Worm (Caenorhabditis elegans) whole organism, dauer: ENCODE results near the gene dop-4.

Experiments used
- unc-62 ChIP-seq: sonication (generic microtip); optimal IDR thresholded peaks from 2 replicates; lab custom pipeline; 2017; ENCODE audit warnings: missing biosample characterization, missing genetic modification reagents, missing genetic modification characterization

dop-4 gene

DNA sequence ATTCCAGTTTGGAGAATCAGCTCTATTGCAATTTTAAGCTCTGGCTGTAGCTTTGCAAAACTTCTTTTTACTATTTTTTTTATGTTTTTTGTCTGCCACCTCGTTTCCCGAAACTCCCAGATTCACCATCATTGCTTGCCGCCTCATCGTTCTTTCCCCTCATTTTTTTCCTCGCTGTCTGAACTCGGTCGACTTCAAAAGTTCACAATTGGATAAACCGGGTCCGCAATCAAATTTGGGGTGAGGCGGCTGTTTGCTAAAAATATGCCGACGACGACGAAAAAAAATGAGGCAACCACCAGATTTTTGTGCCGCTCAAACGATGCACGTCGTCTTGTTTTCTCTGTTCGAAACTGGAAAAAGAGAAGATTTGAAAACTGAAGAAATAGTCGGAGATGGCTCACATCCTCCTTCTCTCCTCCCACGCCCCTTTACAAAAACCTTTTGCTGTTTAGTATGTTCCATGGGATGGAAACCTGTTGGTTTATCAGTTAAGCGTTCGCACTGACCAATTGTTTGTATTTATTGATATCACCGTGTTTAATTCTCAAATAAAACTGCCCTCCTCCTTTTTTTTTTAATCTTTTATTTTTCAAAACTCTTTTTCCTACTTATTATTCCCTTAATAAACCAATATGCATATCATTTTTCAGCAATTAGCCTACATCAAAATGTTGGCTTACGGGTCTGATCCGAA lies at the start of gene dop-4:
Gene dop-4, plus strand, starts transcription at position 647 of the 697 bp plus-strand sequence.
- no peak for TF ChIP-seq unc-62 (GFP tag; lab: Kevin White, UChicago)

DNA sequence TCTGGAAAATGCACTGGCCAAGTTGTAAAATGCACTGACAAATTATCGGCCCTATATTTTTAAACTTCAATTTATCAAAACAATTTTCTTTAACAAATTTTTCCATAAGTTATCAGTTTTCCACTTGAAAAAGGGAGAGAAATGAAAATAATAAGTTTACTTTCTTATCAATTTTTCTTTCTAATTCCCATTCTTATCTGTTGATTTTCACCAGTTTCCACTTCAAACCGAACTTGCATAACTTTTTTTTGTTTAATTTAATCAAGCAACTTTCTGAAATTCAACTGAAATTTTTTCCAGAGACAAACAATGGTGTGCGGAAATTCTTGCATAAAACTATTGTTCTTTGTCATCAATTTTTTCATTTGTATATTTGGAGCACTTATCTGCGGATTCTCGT lies 49.3 kb upstream of the dop-4 start, which contains the start of gene tsp-9:
Gene tsp-9, plus strand, starts transcription at position 301 of the 400 bp plus-strand sequence.
- no peak for TF ChIP-seq unc-62 (GFP tag; lab: Kevin White, UChicago)

DNA sequence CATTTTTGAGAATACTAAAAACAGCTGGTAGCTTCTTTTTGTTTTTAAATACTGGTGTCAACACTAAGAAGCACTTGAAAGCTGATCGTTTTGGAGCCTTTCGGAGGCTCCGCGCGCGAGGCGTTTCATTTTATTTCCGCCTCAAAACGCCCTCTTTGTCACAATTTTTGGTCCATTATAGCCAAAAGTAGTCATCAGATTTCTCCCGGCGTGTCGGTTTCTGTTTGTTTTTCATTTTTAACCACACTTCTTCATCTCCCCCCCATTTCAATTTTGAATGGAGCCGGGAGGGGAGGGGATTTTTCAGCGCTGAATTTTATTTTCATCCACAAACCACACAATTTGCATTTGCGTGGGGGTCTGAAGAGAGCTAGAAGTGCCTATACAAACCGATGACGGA lies 45.3 kb upstream of the dop-4 start, which contains the start of gene C25G6.4:
Gene C25G6.4, minus strand, starts transcription at position 101 of the 400 bp plus-strand sequence.
- no peak for TF ChIP-seq unc-62 (GFP tag; lab: Kevin White, UChicago)

DNA sequence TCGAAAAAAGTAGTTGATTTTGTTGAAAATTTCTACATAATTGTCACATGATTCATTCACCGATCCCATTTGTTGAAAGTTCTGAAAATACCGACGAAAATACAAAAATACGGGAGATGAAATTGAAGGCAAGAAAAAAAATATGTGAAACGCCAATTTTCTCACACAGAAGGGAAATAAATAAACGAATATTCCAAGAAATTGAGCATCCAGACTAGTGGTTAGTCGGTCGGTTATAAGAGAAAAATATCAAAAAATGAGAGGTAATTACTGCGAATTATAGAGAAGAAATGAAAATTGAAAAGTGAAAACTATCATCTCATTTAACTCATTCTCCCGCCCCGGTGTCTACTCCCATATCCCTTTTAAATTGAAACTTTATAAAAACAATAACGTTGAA lies 39.5 kb upstream of the dop-4 start, which contains the start of gene npr-11:
Gene npr-11, minus strand, starts transcription at position 101 of the 400 bp plus-strand sequence.
- no peak for TF ChIP-seq unc-62 (GFP tag; lab: Kevin White, UChicago)

ce11 chrX:1257668-1258067 lies 37.4 kb upstream of the dop-4 start:
- no peak for TF ChIP-seq unc-62 (GFP tag; lab: Kevin White, UChicago)

DNA sequence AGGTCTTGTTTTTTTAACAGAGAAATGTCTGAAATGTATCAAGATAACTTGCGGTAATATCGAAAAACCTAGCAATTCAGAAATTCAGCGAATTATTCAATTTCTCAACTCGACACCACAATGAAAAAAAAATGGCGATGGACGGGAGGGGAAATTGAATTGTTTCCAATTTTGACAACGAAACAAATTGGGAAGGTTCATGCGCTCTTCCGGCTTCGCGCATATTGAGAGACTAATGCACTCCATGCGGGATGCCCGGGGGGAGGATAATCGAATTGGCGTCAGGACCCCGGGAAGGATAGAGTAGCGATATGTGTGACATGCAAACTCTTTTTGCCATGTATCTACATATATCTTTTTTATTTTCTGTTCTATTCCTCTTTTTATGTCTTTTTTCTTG lies 29.7 kb upstream of the dop-4 start:
- TF ChIP-seq unc-62 (GFP tag; lab: Kevin White, UChicago): no peak

ce11 chrX:1270598-1270997 lies 24.5 kb upstream of the dop-4 start, which contains the start of gene C25G6.1:
C25G6.1 (plus strand) TSS chrX:1270898.
- TF ChIP-seq unc-62 (GFP tag; lab: Kevin White, UChicago): no peak

DNA sequence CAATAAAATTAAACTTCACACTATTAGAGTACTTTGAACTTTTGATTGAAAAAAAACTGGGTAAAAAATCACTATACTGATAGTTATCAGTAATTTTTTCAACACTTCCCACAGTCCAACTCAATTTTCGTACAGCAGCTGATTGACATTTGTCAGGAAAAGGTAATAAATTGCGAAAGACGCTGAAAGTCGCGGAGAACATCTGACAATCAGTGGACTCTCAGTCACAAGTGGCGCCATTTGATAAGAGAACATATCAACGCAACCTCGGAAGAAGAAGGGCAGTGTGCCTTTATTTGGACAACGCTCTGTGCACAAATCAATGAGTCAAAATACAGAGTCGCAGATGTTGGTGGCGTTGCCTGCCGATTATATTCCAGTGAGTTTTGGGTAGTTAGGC lies 22.5 kb upstream of the dop-4 start, which contains the start of gene C52B11.5:
Gene C52B11.5, plus strand, starts transcription at position 250 of the 400 bp plus-strand sequence.
- no peak for TF ChIP-seq unc-62 (GFP tag; lab: Kevin White, UChicago)

- no peak for TF ChIP-seq unc-62 (GFP tag; lab: Kevin White, UChicago)
Observed at ce11 chrX:1292894-1293293, 2.2 kb upstream of the dop-4 start.

DNA sequence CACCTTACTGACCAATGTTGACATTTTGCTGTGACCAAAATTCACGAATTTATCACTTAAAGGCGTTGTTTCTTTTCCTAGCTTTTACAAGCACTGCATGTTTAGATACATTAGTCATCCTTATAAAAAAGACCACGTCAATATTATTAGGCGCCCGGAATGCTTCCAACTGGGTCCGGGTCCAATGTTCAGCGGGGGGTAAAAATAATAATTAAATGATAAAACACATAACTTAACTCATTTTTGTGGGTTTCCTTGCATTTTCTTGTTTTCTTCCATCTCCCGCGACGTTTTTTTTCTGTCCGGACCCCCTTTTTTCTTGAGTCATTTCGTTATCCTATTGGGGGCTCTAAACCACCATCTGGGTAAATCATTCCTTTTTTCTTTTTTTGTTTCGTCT lies 1.6 kb upstream of the dop-4 start:
- TF ChIP-seq unc-62 (GFP tag; lab: Kevin White, UChicago): no peak

- no peak for TF ChIP-seq unc-62 (GFP tag; lab: Kevin White, UChicago)
Observed at ce11 chrX:1295713-1296112, 660 bp downstream of the dop-4 start.

DNA sequence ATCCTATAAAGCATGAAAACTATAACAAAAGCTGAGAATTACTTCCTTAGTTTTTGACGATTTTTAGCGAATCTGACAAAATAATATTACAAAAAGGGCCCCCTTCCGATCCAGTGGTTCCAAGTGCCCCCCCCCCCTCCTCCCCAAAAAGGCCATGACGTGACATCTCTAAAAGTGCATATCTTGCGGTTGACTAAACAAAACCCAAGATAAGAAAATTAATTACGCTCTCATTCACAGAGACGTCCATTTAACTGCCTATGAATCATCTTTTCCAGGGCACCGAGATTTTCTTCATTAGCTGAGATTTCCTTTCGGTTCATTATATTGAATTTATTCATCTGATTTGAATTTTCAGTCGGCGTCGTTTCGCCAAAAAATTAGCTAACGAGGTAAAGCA lies 4.8 kb downstream of the dop-4 start, which contains the start of gene inso-1:
Gene inso-1, plus strand, starts transcription at position 301 of the 400 bp plus-strand sequence.
- no peak for TF ChIP-seq unc-62 (GFP tag; lab: Kevin White, UChicago)

ce11 chrX:1302267-1302666 lies 7.2 kb downstream of the dop-4 start:
- TF ChIP-seq unc-62 (GFP tag; lab: Kevin White, UChicago): no peak

ce11 chrX:1309446-1309845 lies 14.4 kb downstream of the dop-4 start:
- TF ChIP-seq unc-62 (GFP tag; lab: Kevin White, UChicago): no peak

ce11 chrX:1311084-1311483 lies 16.0 kb downstream of the dop-4 start, which contains the start of gene H42K12.3:
H42K12.3 (plus strand) TSS chrX:1311391.
- no peak for TF ChIP-seq unc-62 (GFP tag; lab: Kevin White, UChicago)

ce11 chrX:1311577-1311976 lies 16.5 kb downstream of the dop-4 start:
- no peak for TF ChIP-seq unc-62 (GFP tag; lab: Kevin White, UChicago)

- no peak for TF ChIP-seq unc-62 (GFP tag; lab: Kevin White, UChicago)
Observed at ce11 chrX:1319708-1320107, 24.7 kb downstream of the dop-4 start.
